Worm (Caenorhabditis elegans) whole organism, mixed stage, embryonic: Measurements from ENCODE around the gene T22B7.8.

ENCODE experiments used
- bed-3 ChIP-seq: fragments of 200-800 bp; sonication (Bioruptor generic); optimal IDR thresholded peaks from 3 replicates; lab custom pipeline; 2018; ENCODE audit warnings: mild to moderate bottlenecking, missing genetic modification characterization, moderate library complexity, missing compliant biosample characterization
- blmp-1 ChIP-seq: fragments of 150-350 bp; optimal IDR thresholded peaks from 2 replicates; lab custom pipeline; 2014; ENCODE audit warnings: missing biosample characterization, missing genetic modification characterization
- ceh-39 ChIP-seq: fragments of 150-350 bp; optimal IDR thresholded peaks from 2 replicates; lab custom pipeline; 2014; ENCODE audit warnings: missing biosample characterization, missing genetic modification characterization
- ceh-43 ChIP-seq: fragments of 200-800 bp; sonication (Bioruptor generic); optimal IDR thresholded peaks from 2 replicates; lab custom pipeline; 2018; ENCODE audit warnings: mild to moderate bottlenecking, missing genetic modification characterization, moderate library complexity, missing compliant biosample characterization
- ceh-83 ChIP-seq: fragments of 200-800 bp; sonication (Bioruptor generic); optimal IDR thresholded peaks from 2 replicates; lab custom pipeline; 2018; ENCODE audit warnings: mild to moderate bottlenecking, missing genetic modification characterization, missing compliant biosample characterization
- ces-1 ChIP-seq: fragments of 150-350 bp; optimal IDR thresholded peaks from 2 replicates; lab custom pipeline; 2014; ENCODE audit warnings: missing biosample characterization, missing genetic modification reagents, missing genetic modification characterization
- cnd-1 ChIP-seq: fragments of 200-800 bp; sonication (Bioruptor generic); optimal IDR thresholded peaks from 2 replicates; lab custom pipeline; 2018; ENCODE audit warnings: mild to moderate bottlenecking, missing genetic modification characterization, missing compliant biosample characterization
- drap-1 ChIP-seq: fragments of 200-800 bp; sonication (Bioruptor generic); optimal IDR thresholded peaks from 3 replicates; lab custom pipeline; 2018; ENCODE audit warnings: mild to moderate bottlenecking, missing genetic modification characterization, missing compliant biosample characterization
- elt-1 ChIP-seq: sonication (generic microtip); optimal IDR thresholded peaks from 2 replicates; lab custom pipeline; 2017; ENCODE audit warnings: missing genetic modification characterization, mild to moderate bottlenecking, missing compliant biosample characterization, antibody characterized with exemption, moderate library complexity, borderline replicate concordance; ENCODE audit not compliant: insufficient read depth
- elt-3 ChIP-seq: fragments of 150-350 bp; optimal IDR thresholded peaks from 2 replicates; lab custom pipeline; 2014; ENCODE audit warnings: missing biosample characterization, missing genetic modification characterization
- flh-1 ChIP-seq: fragments of 200-800 bp; sonication (Bioruptor generic); optimal IDR thresholded peaks from 2 replicates; lab custom pipeline; 2018; ENCODE audit warnings: mild to moderate bottlenecking, missing genetic modification characterization, moderate library complexity, missing compliant biosample characterization
- ham-2 ChIP-seq: fragments of 200-800 bp; sonication (Bioruptor generic); optimal IDR thresholded peaks from 2 replicates; lab custom pipeline; 2018; ENCODE audit warnings: mild to moderate bottlenecking, missing genetic modification characterization, missing compliant biosample characterization
- hlh-1 ChIP-seq: fragments of 150-350 bp; optimal IDR thresholded peaks from 2 replicates; lab custom pipeline; 2014; ENCODE audit warnings: missing biosample characterization, missing genetic modification reagents, missing genetic modification characterization
- lin-32 ChIP-seq: fragments of 200-800 bp; sonication (Bioruptor generic); optimal IDR thresholded peaks from 2 replicates; lab custom pipeline; 2018; ENCODE audit warnings: mild to moderate bottlenecking, missing genetic modification characterization, missing compliant biosample characterization
- lsy-2 ChIP-seq: fragments of 150-350 bp; optimal IDR thresholded peaks from 2 replicates; lab custom pipeline; 2014; ENCODE audit warnings: missing biosample characterization, missing genetic modification characterization
- mab-5 ChIP-seq: fragments of 150-350 bp; optimal IDR thresholded peaks from 2 replicates; lab custom pipeline; 2014; ENCODE audit warnings: missing biosample characterization, missing genetic modification characterization
- mep-1 ChIP-seq: fragments of 150-350 bp; optimal IDR thresholded peaks from 2 replicates; lab custom pipeline; 2017; ENCODE audit warnings: missing biosample characterization, missing genetic modification reagents, missing genetic modification characterization, inconsistent platforms
- mls-2 ChIP-seq: sonication (generic microtip); optimal IDR thresholded peaks from 2 replicates; lab custom pipeline; 2016; ENCODE audit warnings: mild to moderate bottlenecking, missing genetic modification characterization, moderate library complexity, missing compliant biosample characterization
- nhr-12 ChIP-seq: fragments of 150-350 bp; optimal IDR thresholded peaks from 2 replicates; lab custom pipeline; 2014; ENCODE audit warnings: missing biosample characterization, missing genetic modification characterization
- nhr-2 ChIP-seq: fragments of 150-350 bp; optimal IDR thresholded peaks from 2 replicates; lab custom pipeline; 2014; ENCODE audit warnings: missing biosample characterization, missing genetic modification characterization
- nhr-237 ChIP-seq: fragments of 150-350 bp; optimal IDR thresholded peaks from 2 replicates; lab custom pipeline; 2014; ENCODE audit warnings: missing biosample characterization, missing genetic modification characterization
- nhr-28 ChIP-seq: fragments of 150-350 bp; optimal IDR thresholded peaks from 2 replicates; lab custom pipeline; 2014; ENCODE audit warnings: missing biosample characterization, missing genetic modification characterization
- nhr-76 ChIP-seq: sonication (generic microtip); optimal IDR thresholded peaks from 2 replicates; lab custom pipeline; 2017; ENCODE audit warnings: missing biosample characterization, missing genetic modification characterization
- pha-4 ChIP-seq: fragments of 150-350 bp; optimal IDR thresholded peaks from 2 replicates; lab custom pipeline; 2018; ENCODE audit warnings: missing biosample characterization, missing genetic modification reagents, missing genetic modification characterization
- sem-2 ChIP-seq: fragments of 200-800 bp; sonication (Bioruptor generic); optimal IDR thresholded peaks from 2 replicates; lab custom pipeline; 2018; ENCODE audit warnings: mild to moderate bottlenecking, missing genetic modification characterization, missing compliant biosample characterization
- snpc-4 ChIP-seq: fragments of 150-350 bp; optimal IDR thresholded peaks from 2 replicates; lab custom pipeline; 2014; ENCODE audit warnings: missing biosample characterization, missing genetic modification characterization
- sptf-1 ChIP-seq: sonication (generic microtip); optimal IDR thresholded peaks from 2 replicates; lab custom pipeline; 2017; ENCODE audit warnings: mild to moderate bottlenecking, missing genetic modification characterization, moderate library complexity, missing compliant biosample characterization
- tbx-8 ChIP-seq: fragments of 200-800 bp; sonication (Bioruptor generic); optimal IDR thresholded peaks from 2 replicates; lab custom pipeline; 2018; ENCODE audit warnings: mild to moderate bottlenecking, missing genetic modification characterization, moderate library complexity, missing compliant biosample characterization
- unc-120 ChIP-seq: sonication (generic microtip); optimal IDR thresholded peaks from 2 replicates; lab custom pipeline; 2017; ENCODE audit warnings: missing genetic modification characterization, missing compliant biosample characterization; ENCODE audit not compliant: poor library complexity, severe bottlenecking
- unc-62 ChIP-seq: fragments of 150-350 bp; optimal IDR thresholded peaks from 2 replicates; lab custom pipeline; 2014; ENCODE audit warnings: missing biosample characterization, missing genetic modification reagents, missing genetic modification characterization
- zip-8 ChIP-seq: fragments of 150-350 bp; optimal IDR thresholded peaks from 2 replicates; lab custom pipeline; 2014; ENCODE audit warnings: missing biosample characterization, missing genetic modification characterization
- ztf-11 ChIP-seq: fragments of 150-350 bp; optimal IDR thresholded peaks from 2 replicates; lab custom pipeline; 2014; ENCODE audit warnings: missing biosample characterization, missing genetic modification characterization

T22B7.8 gene

DNA sequence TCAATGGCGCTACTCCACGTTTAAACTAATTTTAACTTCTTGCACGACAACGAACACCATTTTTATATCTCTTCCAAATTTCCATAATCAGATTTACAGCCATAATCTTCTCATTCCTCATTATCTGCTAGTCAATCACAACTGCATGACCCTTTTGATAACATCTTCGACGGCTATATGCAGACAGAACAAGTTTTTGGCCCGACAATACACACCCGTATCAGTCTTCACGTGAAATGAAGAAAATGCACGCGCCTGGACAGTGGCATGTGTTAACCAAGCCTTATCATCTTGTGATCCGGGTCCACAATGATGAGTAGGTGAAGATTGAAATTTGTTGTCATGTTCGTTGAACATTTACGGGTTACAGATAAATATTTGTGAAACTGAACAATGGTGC is 13.9 kb downstream of the T22B7.8 start:
- TF ChIP-seq flh-1 (GFP tag; lab: Kevin White, UChicago) = no peak
- peak; percentile 86 for TF ChIP-seq elt-1 (tag; lab: Kevin White, UChicago)
- TF ChIP-seq ztf-11 (tag; lab: Kevin White, UChicago) = no peak
- TF ChIP-seq nhr-237 (tag; lab: Kevin White, UChicago) = no peak
- TF ChIP-seq lin-32 (GFP tag; lab: Kevin White, UChicago) = no peak
- no peak for TF ChIP-seq blmp-1
- no peak for TF ChIP-seq pha-4 (tag; lab: Kevin White, UChicago)
- TF ChIP-seq sptf-1 (tag; lab: Kevin White, UChicago) = no peak
- TF ChIP-seq zip-8 (tag; lab: Kevin White, UChicago) = no peak
- TF ChIP-seq elt-3 (tag; lab: Kevin White, UChicago) = peak; percentile 24
- TF ChIP-seq ceh-43 (GFP tag; lab: Kevin White, UChicago) = no peak
- TF ChIP-seq drap-1 (GFP tag; lab: Kevin White, UChicago) = no peak
- TF ChIP-seq unc-120 = no peak
- TF ChIP-seq sem-2 (GFP tag; lab: Kevin White, UChicago) = no peak
- no peak for TF ChIP-seq nhr-28 (tag; lab: Kevin White, UChicago)

DNA sequence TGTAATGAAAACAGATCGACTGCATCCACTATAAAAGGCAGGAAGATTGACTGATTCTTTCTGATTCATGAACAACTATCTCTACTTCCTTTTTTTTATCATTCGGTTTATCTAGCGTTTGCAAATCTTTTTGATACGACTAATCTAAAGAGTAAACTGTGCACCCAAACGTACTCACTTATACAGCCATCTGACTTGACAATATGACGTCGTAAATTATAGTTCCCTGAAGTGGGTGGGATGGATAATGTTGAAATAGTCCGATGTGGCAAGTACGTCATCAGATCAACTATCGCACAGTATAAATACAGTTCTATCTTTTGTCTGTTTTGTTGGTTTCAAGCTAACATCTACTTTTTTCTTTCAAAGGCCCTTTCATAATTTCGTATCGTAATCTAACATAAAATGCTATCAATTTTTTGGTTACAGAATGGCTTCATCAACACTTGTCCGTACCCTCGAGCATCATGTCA is 15.3 kb downstream of the T22B7.8 start, which contains the start of gene T22B7.3:
T22B7.3 (plus strand) TSS at position 423 of the 473 bp plus-strand sequence.
- no peak for TF ChIP-seq hlh-1 (tag; lab: Kevin White, UChicago)
- TF ChIP-seq snpc-4 (tag; lab: Kevin White, UChicago) = no peak
- TF ChIP-seq ham-2 = no peak
- no peak for TF ChIP-seq mab-5
- TF ChIP-seq sptf-1 (tag; lab: Kevin White, UChicago) = no peak
- TF ChIP-seq nhr-12 (tag; lab: Kevin White, UChicago) = no peak
- TF ChIP-seq ztf-11 (tag; lab: Kevin White, UChicago) = no peak
- TF ChIP-seq ceh-83 (GFP tag; lab: Kevin White, UChicago) = no peak
- no peak for TF ChIP-seq pha-4 (tag; lab: Kevin White, UChicago)
- no peak for TF ChIP-seq ceh-43 (GFP tag; lab: Kevin White, UChicago)
- TF ChIP-seq flh-1 (GFP tag; lab: Kevin White, UChicago) = no peak
- no peak for TF ChIP-seq unc-62 (GFP tag; lab: Kevin White, UChicago)
- TF ChIP-seq tbx-8 (GFP tag; lab: Kevin White, UChicago) = no peak
- no peak for TF ChIP-seq ces-1 (GFP tag; lab: Kevin White, UChicago)
- TF ChIP-seq sem-2 (GFP tag; lab: Kevin White, UChicago) = no peak
- TF ChIP-seq lsy-2 (tag; lab: Kevin White, UChicago) = no peak
- no peak for TF ChIP-seq bed-3

DNA sequence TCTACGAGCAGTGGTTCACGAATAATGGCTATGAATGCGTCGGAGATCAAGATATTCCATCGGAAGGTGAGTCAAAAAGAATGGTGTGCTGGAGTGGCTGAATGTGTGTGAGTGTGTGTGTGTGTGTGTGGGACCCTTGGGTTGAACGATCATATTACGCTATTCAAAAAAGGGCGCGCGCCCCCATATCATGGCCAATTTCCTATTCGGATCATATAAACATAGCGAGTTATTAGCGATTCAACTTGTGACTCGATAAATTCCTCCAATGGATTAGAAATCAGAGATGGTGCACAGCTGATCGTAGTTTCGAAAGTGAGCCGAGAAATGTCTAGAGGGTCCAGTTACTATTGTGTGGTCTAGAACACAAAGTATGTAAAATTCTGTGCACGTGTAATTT is 16.2 kb downstream of the T22B7.8 start, which contains the start of gene srv-7:
srv-7 (minus strand) TSS at position 101 of the 400 bp plus-strand sequence.
- TF ChIP-seq mls-2 = no peak
- TF ChIP-seq tbx-8 (GFP tag; lab: Kevin White, UChicago) = no peak
- TF ChIP-seq nhr-76 = no peak
- TF ChIP-seq unc-62 (GFP tag; lab: Kevin White, UChicago) = no peak
- TF ChIP-seq, all 35 proteins: peak for 0

DNA sequence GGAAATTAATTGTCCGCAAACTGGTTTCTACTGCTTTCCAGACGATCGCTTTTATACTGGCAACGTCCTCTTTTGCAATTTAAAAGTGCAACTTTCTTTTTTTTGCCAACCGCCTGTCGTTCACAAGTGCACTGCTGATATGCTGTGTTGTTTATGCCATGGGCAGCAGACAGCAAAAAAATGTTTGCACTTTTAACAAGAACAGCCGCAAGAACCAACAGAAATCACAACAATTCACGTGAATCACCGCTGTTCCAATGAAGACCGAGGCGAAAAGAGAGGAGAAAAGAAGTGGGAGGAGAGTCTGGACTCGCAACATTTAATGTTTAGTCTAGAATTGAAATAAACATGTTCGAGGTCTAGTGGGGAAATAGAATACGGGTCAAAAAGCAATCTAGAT is 22.1 kb downstream of the T22B7.8 start, which contains the start of gene T22B7.7:
T22B7.7 (minus strand) TSS at position 262 of the 400 bp plus-strand sequence.
- TF ChIP-seq mep-1 (tag; lab: Kevin White, UChicago) (no peak), elt-3 (tag; lab: Kevin White, UChicago) (no peak), nhr-2 (no peak), unc-120 (no peak), cnd-1 (tag; lab: Kevin White, UChicago) (no peak), ztf-11 (tag; lab: Kevin White, UChicago) (no peak), snpc-4 (tag; lab: Kevin White, UChicago) (no peak), hlh-1 (tag; lab: Kevin White, UChicago) (no peak), lsy-2 (tag; lab: Kevin White, UChicago) (no peak), ceh-43 (GFP tag; lab: Kevin White, UChicago) (no peak), drap-1 (GFP tag; lab: Kevin White, UChicago) (no peak), bed-3 (no peak)
- TF ChIP-seq, all 35 proteins: peak for 0

DNA sequence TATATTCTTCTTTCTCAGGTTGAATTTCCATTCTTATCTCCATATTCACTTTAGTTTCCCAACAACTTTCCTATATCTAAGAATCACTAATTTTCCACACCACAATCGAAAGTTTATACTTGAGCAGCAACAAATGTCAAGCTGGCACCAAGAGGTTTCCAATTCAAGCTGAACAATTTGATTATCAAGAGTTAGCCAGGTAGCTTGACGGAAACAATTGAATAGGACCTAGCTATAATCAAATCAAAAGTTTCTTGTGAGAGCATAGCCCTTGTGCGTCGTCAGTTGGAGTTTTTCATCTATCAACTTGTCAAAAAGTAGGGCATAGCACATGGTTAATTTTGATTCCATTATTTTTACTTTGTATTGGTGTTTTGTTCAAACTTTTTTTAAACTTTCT is 23.9 kb downstream of the T22B7.8 start:
- TF ChIP-seq ces-1 (GFP tag; lab: Kevin White, UChicago) (peak; percentile 52), ceh-39 (tag; lab: Kevin White, UChicago) (no peak), sem-2 (GFP tag; lab: Kevin White, UChicago) (no peak), ceh-43 (GFP tag; lab: Kevin White, UChicago) (no peak), elt-1 (tag; lab: Kevin White, UChicago) (no peak)
